Fruit fly (Drosophila melanogaster): ENCODE data around the gene pira.

The pira gene

dm6 chrX:12752196-12752595, 11.2 kb downstream of the pira start (continued):
- TF ChIP-seq luna (GFP tag; optimal IDR thresholded peaks at IDR 0.05) (peak; percentile 98), CG8924 (tag; optimal IDR thresholded peaks at IDR 0.05) (peak; percentile 99), Asciz (GFP tag; optimal IDR thresholded peaks at IDR 0.05) (peak; percentile 98), ro (GFP tag; IDR thresholded peaks at IDR 0.05) (peak; percentile 97), Gsc (GFP tag; IDR thresholded peaks at IDR 0.05) (peak; percentile 98), Hr39 (optimal IDR thresholded peaks at IDR 0.05) (no peak), eve (GFP tag; optimal IDR thresholded peaks at IDR 0.05) (peak; percentile 82 to 99), wdn (GFP tag; IDR thresholded peaks at IDR 0.05) (peak; percentile 98), lov (optimal IDR thresholded peaks at IDR 0.05) (no peak), lov (GFP tag; IDR thresholded peaks at IDR 0.05) (peak; percentile 99), crp (GFP tag; optimal IDR thresholded peaks at IDR 0.05) (peak; percentile 38 to 75), Atf-2 (GFP tag; optimal IDR thresholded peaks at IDR 0.05) (peak; percentile 99), dati (GFP tag; IDR thresholded peaks at IDR 0.05) (peak; percentile 98), CG8290 (GFP tag; optimal IDR thresholded peaks at IDR 0.05) (peak; percentile 98), CG8290 (tag; optimal IDR thresholded peaks at IDR 0.05) (peak; percentile 84 to 98), zfh2 (GFP tag; optimal IDR thresholded peaks at IDR 0.05) (peak; percentile 99), GATAe (GFP tag; conservative IDR thresholded peaks at IDR 0.05) (peak; percentile 97), CG8359 (GFP tag; optimal IDR thresholded peaks at IDR 0.05; ENCODE audit: borderline replicate concordance) (peak; percentile 86), Fer2 (tag; optimal IDR thresholded peaks at IDR 0.05) (peak; percentile 98), sc (optimal IDR thresholded peaks at IDR 0.05) (no peak), sc (GFP tag; optimal IDR thresholded peaks at IDR 0.05) (peak; percentile 99), fd96Cb (tag; optimal IDR thresholded peaks at IDR 0.05) (peak; percentile 99), so (GFP tag; IDR thresholded peaks at IDR 0.05) (peak; percentile 99), hbn (GFP tag; IDR thresholded peaks at IDR 0.05; ENCODE audit: partially characterized antibody) (no peak), btn (GFP tag; optimal IDR thresholded peaks at IDR 0.05) (peak; percentile 98), Hmr (GFP tag; optimal IDR thresholded peaks at IDR 0.05) (peak; percentile 99), Fer1 (GFP tag; optimal IDR thresholded peaks at IDR 0.05) (peak; percentile 99), vvl (GFP tag; IDR thresholded peaks at IDR 0.05) (peak; percentile 99), D19A (tag; optimal IDR thresholded peaks at IDR 0.05) (peak; percentile 97), ken (GFP tag; IDR thresholded peaks at IDR 0.05) (peak; percentile 99), CG15601 (tag; optimal IDR thresholded peaks at IDR 0.05) (peak; percentile 73), Ets65A (GFP tag) (peak; percentile 100), Tbp (GFP tag; optimal IDR thresholded peaks at IDR 0.05) (no peak), kni (GFP tag; optimal IDR thresholded peaks at IDR 0.05) (no peak), Hr3 (GFP tag; optimal IDR thresholded peaks at IDR 0.05) (peak; percentile 99), her (GFP tag; optimal IDR thresholded peaks at IDR 0.05) (peak; percentile 98), ewg (GFP tag; optimal IDR thresholded peaks at IDR 0.05) (peak; percentile 96), sd (tag; optimal IDR thresholded peaks at IDR 0.05) (peak; percentile 91), Max (GFP tag; optimal IDR thresholded peaks at IDR 0.05) (peak; percentile 99), Hsf (GFP tag; optimal IDR thresholded peaks at IDR 0.05) (peak; percentile 100), CG17186 (GFP tag; optimal IDR thresholded peaks at IDR 0.05) (peak; percentile 96), CG31224 (GFP tag; IDR thresholded peaks at IDR 0.05) (peak; percentile 97), CG34376 (GFP tag; optimal IDR thresholded peaks at IDR 0.05) (peak; percentile 97), fu2 (GFP tag; optimal IDR thresholded peaks at IDR 0.05) (peak; percentile 99), otp (GFP tag; IDR thresholded peaks at IDR 0.05) (peak; percentile 99), Gug (GFP tag; IDR thresholded peaks at IDR 0.05) (peak; percentile 99), CG34224 (GFP tag; IDR thresholded peaks at IDR 0.05; ENCODE audit: partially characterized antibody) (no peak), CG1792 (GFP tag; optimal IDR thresholded peaks at IDR 0.05) (peak; percentile 99), dm (GFP tag; optimal IDR thresholded peaks at IDR 0.05) (peak; percentile 98), lola (GFP tag; optimal IDR thresholded peaks at IDR 0.05) (peak in 1 of 3 experiments; percentile 98), psq (GFP tag; optimal IDR thresholded peaks at IDR 0.05) (peak; percentile 99), yki (optimal IDR thresholded peaks at IDR 0.05) (no peak), jumu (GFP tag; optimal IDR thresholded peaks at IDR 0.05) (peak; percentile 99)

Measured in whole organism, embryonic.